Worm (Caenorhabditis elegans): ENCODE measurements around the gene snu-66.

DNA sequence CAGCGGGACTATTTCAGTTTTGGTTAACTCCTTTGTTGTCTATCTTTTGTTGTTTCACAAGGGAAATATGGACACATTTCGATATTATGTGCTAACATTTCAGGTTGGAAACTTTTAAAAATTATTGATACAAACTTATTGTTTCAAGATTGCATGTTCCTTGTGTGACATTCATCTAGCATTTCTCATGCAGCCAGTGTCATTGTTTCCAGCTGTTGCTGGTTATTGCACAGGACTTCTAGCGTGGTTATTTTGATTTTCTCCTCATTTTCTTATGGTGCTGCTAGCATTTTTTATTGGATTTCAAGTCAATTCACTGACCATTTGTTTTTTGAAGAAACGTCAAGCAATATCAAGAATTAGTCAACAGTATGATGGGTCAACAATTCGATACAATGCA lies 19.6 kb downstream of the snu-66 start:
- no peak for TF ChIP-seq mab-5 (tag; optimal IDR thresholded peaks at IDR 0.05)
- TF ChIP-seq unc-39 (tag; optimal IDR thresholded peaks at IDR 0.05): no peak
- TF ChIP-seq F13H6.1 (tag; optimal IDR thresholded peaks at IDR 0.05): no peak
- no peak for TF ChIP-seq nhr-77 (tag; optimal IDR thresholded peaks at IDR 0.05)
- TF ChIP-seq nhr-237 (tag; optimal IDR thresholded peaks at IDR 0.05): no peak
- no peak for TF ChIP-seq zag-1 (tag; optimal IDR thresholded peaks at IDR 0.05)
- no peak for TF ChIP-seq nhr-11 (tag; optimal IDR thresholded peaks at IDR 0.05)
- no peak for TF ChIP-seq lsy-2 (tag; optimal IDR thresholded peaks at IDR 0.05)
- TF ChIP-seq nhr-6 (tag; optimal IDR thresholded peaks at IDR 0.05): no peak
- TF ChIP-seq egl-27 (tag; optimal IDR thresholded peaks at IDR 0.05): no peak
- TF ChIP-seq ama-1 (optimal IDR thresholded peaks at IDR 0.05): no peak
- no peak for TF ChIP-seq aly-2 (tag; optimal IDR thresholded peaks at IDR 0.05)

Measured in whole organism, L2 larva.